Worm (Caenorhabditis elegans) whole organism, L2 larva: ENCODE data around the gene F54B11.5.

Source experiments
- C34F6.9 ChIP-seq: fragments of 150-350 bp; optimal IDR thresholded peaks from 2 replicates; lab custom pipeline; 2014; ENCODE audit warnings: missing biosample characterization, missing genetic modification characterization
- F13H6.1 ChIP-seq: sonication (generic microtip); optimal IDR thresholded peaks from 2 replicates; lab custom pipeline; 2016; ENCODE audit warnings: missing genetic modification characterization, missing compliant biosample characterization
- Y55F3AM.14 ChIP-seq: fragments of 200-800 bp; sonication (Bioruptor generic); optimal IDR thresholded peaks from 2 replicates; lab custom pipeline; 2018; ENCODE audit warnings: mild to moderate bottlenecking, missing genetic modification characterization, missing compliant biosample characterization
- ZK546.5 ChIP-seq: sonication (generic microtip); optimal IDR thresholded peaks from 2 replicates; lab custom pipeline; 2017; ENCODE audit warnings: missing biosample characterization, missing genetic modification characterization
- alr-1 ChIP-seq: fragments of 150-350 bp; optimal IDR thresholded peaks from 2 replicates; lab custom pipeline; 2014; ENCODE audit warnings: missing biosample characterization, missing genetic modification characterization
- aly-2 ChIP-seq: fragments of 150-350 bp; optimal IDR thresholded peaks from 2 replicates; lab custom pipeline; 2014; ENCODE audit warnings: missing biosample characterization, missing genetic modification characterization
- ama-1 ChIP-seq: fragments of 150-350 bp; optimal IDR thresholded peaks from 2 replicates; lab custom pipeline; 2018; ENCODE audit warnings: inconsistent platforms
- ceh-16 ChIP-seq: fragments of 150-350 bp; optimal IDR thresholded peaks from 2 replicates; lab custom pipeline; 2014; ENCODE audit warnings: missing biosample characterization, missing genetic modification characterization
- crh-2 ChIP-seq: sonication (generic microtip); optimal IDR thresholded peaks from 2 replicates; lab custom pipeline; 2017; ENCODE audit warnings: missing biosample characterization, missing genetic modification characterization
- dmd-4 ChIP-seq: sonication (generic microtip); optimal IDR thresholded peaks from 2 replicates; lab custom pipeline; 2017; ENCODE audit warnings: missing biosample characterization, missing genetic modification characterization
- elt-1 ChIP-seq: fragments of 150-350 bp; optimal IDR thresholded peaks from 2 replicates; lab custom pipeline; 2014; ENCODE audit warnings: missing biosample characterization, missing genetic modification characterization
- fos-1 ChIP-seq: fragments of 150-350 bp; optimal IDR thresholded peaks from 2 replicates; lab custom pipeline; 2014; ENCODE audit warnings: missing biosample characterization, missing genetic modification characterization
- gmeb-1 ChIP-seq: fragments of 150-350 bp; optimal IDR thresholded peaks from 2 replicates; lab custom pipeline; 2014; ENCODE audit warnings: missing biosample characterization, missing genetic modification characterization
- lin-11 ChIP-seq: fragments of 150-350 bp; sonication (generic microtip); optimal IDR thresholded peaks from 2 replicates; lab custom pipeline; 2014; ENCODE audit warnings: missing biosample characterization, missing genetic modification characterization, inconsistent platforms, mixed read lengths
- lin-13 ChIP-seq: fragments of 150-350 bp; optimal IDR thresholded peaks from 2 replicates; lab custom pipeline; 2014; ENCODE audit warnings: missing biosample characterization, missing genetic modification reagents, missing genetic modification characterization
- lin-39 ChIP-seq: fragments of 150-350 bp; optimal IDR thresholded peaks from 2 replicates; lab custom pipeline; 2014; ENCODE audit warnings: missing biosample characterization, missing genetic modification reagents, missing genetic modification characterization
- lsy-2 ChIP-seq, 2 experiments: fragments of 150-350 bp in 1 of 2; sonication (generic microtip) in 1 of 2; optimal IDR thresholded peaks; 2 replicates each; lab custom pipeline; 2014 to 2017; ENCODE audit warnings: missing biosample characterization in 2 of 2, missing genetic modification characterization in 2 of 2
- mab-5 ChIP-seq: fragments of 150-350 bp; optimal IDR thresholded peaks from 2 replicates; lab custom pipeline; 2014; ENCODE audit warnings: missing biosample characterization, missing genetic modification characterization
- mbf-1 ChIP-seq: sonication (generic microtip); optimal IDR thresholded peaks from 2 replicates; lab custom pipeline; 2017; ENCODE audit warnings: missing biosample characterization, missing genetic modification characterization
- mdl-1 ChIP-seq, 2 experiments: fragments of 150-350 bp in 1 of 2; sonication (generic microtip) in 1 of 2; optimal IDR thresholded peaks; 2 replicates each; lab custom pipeline; 2017; ENCODE audit warnings: missing biosample characterization in 2 of 2, missing genetic modification characterization in 2 of 2
- nhr-10 ChIP-seq: sonication (generic microtip); optimal IDR thresholded peaks from 2 replicates; lab custom pipeline; 2017; ENCODE audit warnings: missing biosample characterization, missing genetic modification characterization
- nhr-12 ChIP-seq: fragments of 150-350 bp; optimal IDR thresholded peaks from 2 replicates; lab custom pipeline; 2014; ENCODE audit warnings: missing biosample characterization, missing genetic modification characterization
- nhr-129 ChIP-seq: fragments of 150-350 bp; optimal IDR thresholded peaks from 2 replicates; lab custom pipeline; 2014; ENCODE audit warnings: missing biosample characterization, missing genetic modification characterization
- nhr-23 ChIP-seq: fragments of 150-350 bp; optimal IDR thresholded peaks from 2 replicates; lab custom pipeline; 2014; ENCODE audit warnings: missing biosample characterization, missing genetic modification reagents, missing genetic modification characterization
- nhr-6 ChIP-seq: fragments of 150-350 bp; optimal IDR thresholded peaks from 2 replicates; lab custom pipeline; 2014; ENCODE audit warnings: missing biosample characterization, missing genetic modification characterization
- nhr-77 ChIP-seq: fragments of 150-350 bp; optimal IDR thresholded peaks from 2 replicates; lab custom pipeline; 2014; ENCODE audit warnings: missing biosample characterization, missing genetic modification characterization
- peb-1 ChIP-seq: fragments of 150-350 bp; optimal IDR thresholded peaks from 2 replicates; lab custom pipeline; 2014; ENCODE audit warnings: missing biosample characterization, missing genetic modification characterization
- sem-4 ChIP-seq: fragments of 150-350 bp; optimal IDR thresholded peaks from 2 replicates; lab custom pipeline; 2014; ENCODE audit warnings: missing biosample characterization, missing genetic modification reagents, missing genetic modification characterization
- skn-1 ChIP-seq: sonication (generic microtip); optimal IDR thresholded peaks from 2 replicates; lab custom pipeline; 2017; ENCODE audit warnings: missing biosample characterization, missing genetic modification characterization
- sma-3 ChIP-seq: sonication (generic microtip); optimal IDR thresholded peaks from 2 replicates; lab custom pipeline; 2016; ENCODE audit warnings: missing genetic modification reagents, missing genetic modification characterization, missing compliant biosample characterization
- sma-9 ChIP-seq, 2 experiments: fragments of 150-350 bp in 1 of 2; sonication (generic microtip) in 1 of 2; optimal IDR thresholded peaks; 2 replicates each; lab custom pipeline; 2014 to 2016; ENCODE audit warnings: missing genetic modification characterization in 2 of 2, mild to moderate bottlenecking in 1 of 2, missing biosample characterization in 1 of 2, missing compliant biosample characterization in 1 of 2, missing genetic modification reagents in 1 of 2, moderate library complexity in 1 of 2
- snpc-4 ChIP-seq: fragments of 150-350 bp; optimal IDR thresholded peaks from 2 replicates; lab custom pipeline; 2014; ENCODE audit warnings: missing biosample characterization, missing genetic modification characterization
- unc-39 ChIP-seq: fragments of 150-350 bp; optimal IDR thresholded peaks from 2 replicates; lab custom pipeline; 2014; ENCODE audit warnings: missing biosample characterization, missing genetic modification characterization
- zag-1 ChIP-seq: fragments of 150-350 bp; optimal IDR thresholded peaks from 2 replicates; lab custom pipeline; 2014; ENCODE audit warnings: missing biosample characterization, missing genetic modification characterization
- ztf-1 ChIP-seq: fragments of 200-800 bp; sonication (Bioruptor generic); conservative IDR thresholded peaks from 2 replicates; pipeline ENCODE4 v1.3.6; 2022; ENCODE audit warnings: missing genetic modification characterization, missing compliant biosample characterization
- ztf-4 ChIP-seq: fragments of 150-350 bp; optimal IDR thresholded peaks from 2 replicates; lab custom pipeline; 2014; ENCODE audit warnings: missing biosample characterization, missing genetic modification characterization

Gene F54B11.5

DNA sequence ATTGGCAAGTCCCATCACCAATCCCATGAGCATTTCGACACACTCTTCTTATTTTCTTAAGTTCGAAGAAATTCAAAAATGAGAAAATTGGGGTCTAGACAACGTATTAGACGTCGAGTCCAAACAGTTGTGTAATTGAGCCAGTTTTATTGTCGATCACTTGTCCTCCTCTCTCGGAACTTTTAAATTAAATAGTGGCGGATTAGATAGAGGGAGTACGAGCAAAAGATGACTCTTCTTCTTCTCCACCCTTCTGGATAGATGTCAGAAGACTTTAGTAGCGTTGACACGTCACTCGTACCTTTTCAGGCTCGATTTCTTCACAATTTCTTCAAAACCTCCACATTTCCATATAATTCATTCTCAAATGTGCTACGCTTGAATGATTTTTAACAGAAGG, 19.3 kb upstream of the F54B11.5 start:
- TF ChIP-seq snpc-4 (tag; lab: Kevin White, UChicago) (no peak), sma-3 (GFP tag; lab: Kevin White, UChicago) (no peak), gmeb-1 (tag; lab: Kevin White, UChicago) (no peak), fos-1 (no peak), sma-9 (GFP tag; optimal IDR thresholded peaks at IDR 0.05; lab: Kevin White, UChicago) (no peak), sma-9 (tag; optimal IDR thresholded peaks at IDR 0.05; lab: Kevin White, UChicago) (no peak), lin-39 (tag; lab: Kevin White, UChicago) (no peak), peb-1 (no peak), Y55F3AM.14 (GFP tag; lab: Kevin White, UChicago) (no peak), ZK546.5 (tag; lab: Kevin White, UChicago) (no peak), mbf-1 (tag; lab: Kevin White, UChicago) (no peak), ama-1 (lab: Kevin White, UChicago) (no peak), mdl-1 (tag; optimal IDR thresholded peaks at IDR 0.05; lab: Kevin White, UChicago) (no peak), ztf-4 (no peak), lin-13 (GFP tag; lab: Kevin White, UChicago) (no peak), zag-1 (no peak)

DNA sequence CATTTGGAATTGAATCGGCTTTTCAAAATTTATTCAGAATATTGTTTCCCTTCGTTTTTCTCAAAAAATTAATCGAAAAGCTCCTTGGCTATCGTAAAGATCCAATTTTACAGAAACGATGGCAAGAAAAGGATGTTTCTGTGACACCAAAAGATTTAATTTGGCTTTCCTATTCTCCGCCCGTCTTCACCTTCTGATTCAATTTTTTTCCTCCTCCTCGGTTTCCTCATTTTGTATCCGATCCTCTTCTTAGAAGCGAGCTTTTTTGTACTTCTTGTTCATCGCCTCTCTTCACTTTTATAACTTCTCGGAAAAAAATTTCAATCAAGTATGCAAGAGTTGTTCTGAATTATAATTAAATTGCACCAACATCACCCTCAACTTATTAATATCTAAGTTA, 14.2 kb upstream of the F54B11.5 start:
- TF ChIP-seq mdl-1 (tag; optimal IDR thresholded peaks at IDR 0.05; lab: Kevin White, UChicago), result no peak

DNA sequence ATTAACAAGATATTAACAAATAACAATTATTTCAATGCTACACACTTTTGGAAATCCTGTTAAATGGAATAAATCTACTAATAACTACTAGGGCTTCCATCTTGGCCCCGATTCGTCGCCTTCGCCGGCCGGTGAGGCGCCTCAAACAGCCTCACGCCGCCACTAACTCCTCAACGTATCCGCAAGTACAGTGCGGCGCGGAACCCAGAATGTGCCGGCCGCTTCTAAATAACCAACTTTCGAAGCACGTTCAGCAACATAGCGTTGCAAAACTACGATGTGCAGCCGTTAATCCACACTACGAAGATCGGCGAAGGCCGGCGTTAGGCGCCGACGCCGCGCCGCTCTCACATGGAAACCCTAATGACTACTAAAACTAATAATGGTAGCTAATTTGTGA, 10.0 kb upstream of the F54B11.5 start:
- no peak for TF ChIP-seq nhr-77 (tag; lab: Kevin White, UChicago)
- TF ChIP-seq snpc-4 (tag; lab: Kevin White, UChicago), result peak; percentile 26
- no peak for TF ChIP-seq ztf-1 (GFP tag; lab: Robert Waterston, UW)

DNA sequence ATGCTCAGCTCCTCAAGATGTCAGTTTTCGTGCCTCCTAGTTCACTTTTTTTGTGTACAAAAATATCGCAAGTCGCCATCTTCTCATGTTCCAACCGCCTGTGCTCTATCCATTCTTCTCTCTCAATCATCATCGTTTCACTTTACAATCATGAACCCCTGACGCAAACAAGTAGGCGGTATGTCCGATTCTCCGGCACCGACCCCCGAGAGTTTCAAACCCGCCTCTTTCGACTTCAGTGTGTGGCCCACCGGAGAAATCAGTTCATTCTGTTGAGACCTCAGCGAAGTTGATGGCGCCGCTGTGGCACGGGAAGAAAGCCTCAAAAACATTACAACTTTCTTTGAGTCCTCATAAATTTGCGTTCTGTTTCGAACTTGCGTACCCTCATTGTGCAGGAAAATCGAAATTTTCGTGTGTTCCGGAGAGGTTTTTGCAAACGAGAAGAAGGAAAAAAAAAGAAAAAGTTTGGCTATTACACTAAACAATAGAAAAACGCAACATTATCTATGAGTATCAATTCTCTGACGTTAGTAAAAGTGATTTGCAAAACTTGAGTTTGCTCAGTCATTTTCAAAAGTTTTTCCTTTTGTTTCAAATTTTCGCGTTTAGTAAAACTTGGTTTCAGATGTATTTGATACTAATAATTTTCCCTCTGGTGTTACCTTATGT, 9.2 kb upstream of the F54B11.5 start, which contains the start of gene F54B11.9:
F54B11.9 (plus strand) TSS at position 622 of the 672 bp plus-strand sequence.
- no peak for TF ChIP-seq nhr-77 (tag; lab: Kevin White, UChicago)
- TF ChIP-seq mab-5 (tag; lab: Kevin White, UChicago), result no peak
- TF ChIP-seq crh-2 (tag; lab: Kevin White, UChicago), result no peak
- TF ChIP-seq F13H6.1, result peak; percentile 43
- TF ChIP-seq lin-11 (tag; lab: Kevin White, UChicago), result no peak
- TF ChIP-seq nhr-129, result peak; percentile 59

ce11 chrX:13603826-13604225, 8.0 kb upstream of the F54B11.5 start, which contains the start of gene F54B11.8:
TSS of gene F54B11.8 (minus strand) at chrX:13603926.
- TF ChIP-seq nhr-6 (tag; lab: Kevin White, UChicago), result no peak
- TF ChIP-seq peb-1, result no peak
- TF ChIP-seq elt-1 (tag; lab: Kevin White, UChicago), result no peak
- TF ChIP-seq ztf-4, result no peak
- TF ChIP-seq sma-3 (GFP tag; lab: Kevin White, UChicago), result no peak
- TF ChIP-seq sem-4 (tag; lab: Kevin White, UChicago), result no peak
- no peak for TF ChIP-seq nhr-10 (tag; lab: Kevin White, UChicago)
- no peak for TF ChIP-seq C34F6.9 (tag; lab: Kevin White, UChicago)
- no peak for TF ChIP-seq unc-39 (tag; lab: Kevin White, UChicago)
- no peak for TF ChIP-seq lsy-2 (tag; optimal IDR thresholded peaks at IDR 0.05; lab: Kevin White, UChicago)
- TF ChIP-seq nhr-23 (tag; lab: Kevin White, UChicago), result no peak
- TF ChIP-seq nhr-77 (tag; lab: Kevin White, UChicago), result no peak
- TF ChIP-seq nhr-12, result no peak
- TF ChIP-seq aly-2 (tag; lab: Kevin White, UChicago), result no peak
- TF ChIP-seq dmd-4 (tag; lab: Kevin White, UChicago), result no peak
- TF ChIP-seq alr-1, result no peak
- TF ChIP-seq ceh-16 (tag; lab: Kevin White, UChicago), result no peak
- no peak for TF ChIP-seq zag-1
- TF ChIP-seq skn-1, result no peak
- no peak for TF ChIP-seq crh-2 (tag; lab: Kevin White, UChicago)
